Fruit fly (Drosophila melanogaster) whole organism: ENCODE data around the gene CG5516.

ENCODE experiments used
- Dll ChIP-seq: fragments of >200 bp; optimal IDR thresholded peaks from 2 replicates; lab custom pipeline; 2017
- psq ChIP-seq: fragments of >200 bp; optimal IDR thresholded peaks from 2 replicates; lab custom pipeline; 2017
- usp ChIP-seq: fragments of >200 bp; optimal IDR thresholded peaks from 2 replicates; lab custom pipeline; 2017; ENCODE audit warnings: missing biosample characterization, missing genetic modification characterization, mixed read lengths

DNA sequence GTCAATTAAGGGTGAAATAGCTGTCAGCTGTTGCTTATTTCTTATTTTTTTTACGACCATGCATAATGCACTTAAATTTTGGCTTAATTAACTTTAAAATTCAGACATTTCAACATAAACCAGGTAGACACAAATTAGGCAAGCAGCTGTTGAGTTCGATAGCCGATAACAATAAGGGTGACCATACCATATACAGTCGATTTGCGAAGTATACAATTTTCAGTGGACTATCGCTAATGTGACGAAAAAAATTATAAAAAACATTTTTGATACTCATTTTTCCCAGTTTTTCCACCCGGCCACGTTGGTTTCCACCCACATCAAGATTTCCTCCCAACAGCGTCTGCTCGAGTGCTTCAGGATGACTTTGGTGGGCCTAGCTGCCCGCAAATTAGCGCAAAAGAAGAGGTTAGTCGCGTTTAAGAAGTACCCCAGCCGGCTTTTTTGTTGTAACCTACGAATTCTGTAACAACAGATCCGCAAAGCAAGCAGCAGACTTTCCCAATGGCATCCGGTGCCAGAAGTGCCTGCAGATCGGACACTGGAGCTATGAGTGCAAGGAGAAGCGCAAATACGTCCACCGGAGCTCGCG lies at the start of gene CG5516, which contains the start of gene CG4287:
- TF ChIP-seq Dll (lab: Kevin White, UChicago) (no peak), psq (lab: Kevin White, UChicago) (no peak), usp (GFP tag; lab: Kevin White, UChicago) (no peak)
